Fruit fly (Drosophila melanogaster) whole organism, prepupa: ENCODE measurements around the gene pum.

Source experiments
- Blimp-1 ChIP-seq: fragments of 200-800 bp; sonication (Bioruptor generic); optimal IDR thresholded peaks from 3 replicates; lab custom pipeline; 2017; ENCODE audit warnings: missing biosample characterization, missing genetic modification characterization, mild to moderate bottlenecking, moderate library complexity, missing genetic modification reagents
- CG10631 ChIP-seq: fragments of 200-800 bp; sonication (Bioruptor generic); optimal IDR thresholded peaks from 2 replicates; lab custom pipeline; 2016; ENCODE audit warnings: missing biosample characterization, missing genetic modification characterization
- CG10669 ChIP-seq: fragments of 200-800 bp; sonication (Bioruptor generic); optimal IDR thresholded peaks from 3 replicates; lab custom pipeline; 2018; ENCODE audit warnings: missing biosample characterization, mild to moderate bottlenecking, missing genetic modification characterization, moderate library complexity
- CG11294 ChIP-seq: fragments of 200-800 bp; sonication (Bioruptor generic); IDR thresholded peaks from 2 replicates; pipeline ENCODE4 v1.3.6; 2022; ENCODE audit warnings: missing biosample characterization, missing genetic modification characterization
- CG11762 ChIP-seq: fragments of 200-800 bp; sonication (Bioruptor generic); optimal IDR thresholded peaks from 3 replicates; lab custom pipeline; 2016; ENCODE audit warnings: missing biosample characterization, missing genetic modification characterization; ENCODE audit not compliant: insufficient read depth
- CG11902 ChIP-seq: fragments of 200-800 bp; sonication (Bioruptor generic); optimal IDR thresholded peaks from 3 replicates; lab custom pipeline; 2016; ENCODE audit warnings: missing biosample characterization, missing genetic modification characterization
- CG15336 ChIP-seq: fragments of 200-800 bp; sonication (Bioruptor generic); IDR thresholded peaks from 2 replicates; pipeline ENCODE4 v1.3.6; 2022; ENCODE audit warnings: missing biosample characterization, missing genetic modification characterization
- CG1621 ChIP-seq: fragments of 200-800 bp; sonication (Bioruptor generic); optimal IDR thresholded peaks from 3 replicates; lab custom pipeline; 2018; ENCODE audit warnings: missing biosample characterization, mild to moderate bottlenecking, missing genetic modification characterization
- CG16779 ChIP-seq: fragments of 200-800 bp; sonication (Bioruptor generic); optimal IDR thresholded peaks from 3 replicates; lab custom pipeline; 2017; ENCODE audit warnings: missing biosample characterization, mild to moderate bottlenecking, missing genetic modification characterization
- CG3032 ChIP-seq: fragments of 200-800 bp; optimal IDR thresholded peaks from 2 replicates; lab custom pipeline; 2019; ENCODE audit warnings: missing biosample characterization, mild to moderate bottlenecking, missing genetic modification characterization, moderate library complexity
- CG34406 ChIP-seq: fragments of 200-800 bp; sonication (Bioruptor generic); optimal IDR thresholded peaks from 3 replicates; lab custom pipeline; 2016; ENCODE audit warnings: missing biosample characterization, missing genetic modification characterization
- CG3919 ChIP-seq: fragments of 200-800 bp; sonication (Bioruptor generic); optimal IDR thresholded peaks from 3 replicates; lab custom pipeline; 2016; ENCODE audit warnings: missing biosample characterization, missing genetic modification characterization
- CG4318 ChIP-seq: fragments of 200-800 bp; sonication (Bioruptor generic); optimal IDR thresholded peaks from 3 replicates; lab custom pipeline; 2017; ENCODE audit warnings: missing biosample characterization, mild to moderate bottlenecking, missing genetic modification characterization
- CG6163 ChIP-seq: fragments of 200-800 bp; sonication (Bioruptor generic); IDR thresholded peaks from 3 replicates; pipeline ENCODE4 v1.3.6; 2022; ENCODE audit warnings: missing biosample characterization, missing genetic modification characterization
- CG6276 ChIP-seq: fragments of 200-800 bp; sonication (Bioruptor generic); optimal IDR thresholded peaks from 2 replicates; lab custom pipeline; 2017; ENCODE audit warnings: missing biosample characterization, mild to moderate bottlenecking, missing genetic modification characterization
- CG6808 ChIP-seq: fragments of 200-800 bp; sonication (Bioruptor generic); optimal IDR thresholded peaks from 3 replicates; lab custom pipeline; 2017; ENCODE audit warnings: missing biosample characterization, missing genetic modification characterization, mild to moderate bottlenecking, moderate library complexity, missing genetic modification reagents
- CG6854 ChIP-seq: fragments of 200-800 bp; sonication (Bioruptor generic); optimal IDR thresholded peaks from 2 replicates; lab custom pipeline; 2017; ENCODE audit warnings: missing biosample characterization, mild to moderate bottlenecking, missing genetic modification characterization
- CG7368 ChIP-seq: fragments of 200-800 bp; sonication (Bioruptor generic); optimal IDR thresholded peaks from 3 replicates; lab custom pipeline; 2016; ENCODE audit warnings: missing biosample characterization, missing genetic modification characterization
- CG8119 ChIP-seq: fragments of 200-800 bp; sonication (Bioruptor generic); IDR thresholded peaks from 3 replicates; pipeline ENCODE4 v1.3.6; 2022; ENCODE audit warnings: missing biosample characterization, missing genetic modification characterization
- CG8319 ChIP-seq: fragments of 200-800 bp; sonication (Bioruptor generic); optimal IDR thresholded peaks from 3 replicates; lab custom pipeline; 2016; ENCODE audit warnings: missing biosample characterization, missing genetic modification characterization
- CG9139 ChIP-seq: fragments of 200-800 bp; sonication (Bioruptor generic); optimal IDR thresholded peaks from 3 replicates; lab custom pipeline; 2017; ENCODE audit warnings: missing biosample characterization, mild to moderate bottlenecking, missing genetic modification characterization
- Ets21C ChIP-seq: fragments of 200-800 bp; sonication (Bioruptor generic); optimal IDR thresholded peaks from 3 replicates; lab custom pipeline; 2016; ENCODE audit warnings: missing biosample characterization, missing genetic modification characterization
- Ets96B ChIP-seq: fragments of 200-800 bp; optimal IDR thresholded peaks from 2 replicates; lab custom pipeline; 2019; ENCODE audit warnings: missing biosample characterization, mild to moderate bottlenecking, missing genetic modification characterization, moderate library complexity
- Gug ChIP-seq: fragments of 200-800 bp; sonication (Bioruptor generic); IDR thresholded peaks from 2 replicates; pipeline ENCODE4 v1.3.6; 2022; ENCODE audit warnings: missing biosample characterization, missing genetic modification characterization
- Hr38 ChIP-seq: sonication (Bioruptor generic); optimal IDR thresholded peaks from 2 replicates; lab custom pipeline; 2016; ENCODE audit warnings: missing biosample characterization, missing genetic modification characterization
- Hr4 ChIP-seq: fragments of 200-800 bp; sonication (Bioruptor generic); optimal IDR thresholded peaks from 3 replicates; lab custom pipeline; 2016; ENCODE audit warnings: missing biosample characterization, missing genetic modification characterization
- Lpt ChIP-seq: fragments of 200-800 bp; sonication (Bioruptor generic); optimal IDR thresholded peaks from 3 replicates; lab custom pipeline; 2016; ENCODE audit warnings: missing biosample characterization, missing genetic modification characterization
- Met ChIP-seq: fragments of 200-800 bp; sonication (Bioruptor generic); optimal IDR thresholded peaks from 3 replicates; lab custom pipeline; 2016; ENCODE audit warnings: missing biosample characterization, missing genetic modification characterization
- OdsH ChIP-seq: fragments of 200-800 bp; sonication (Bioruptor generic); optimal IDR thresholded peaks from 3 replicates; lab custom pipeline; 2016; ENCODE audit warnings: missing biosample characterization, missing genetic modification characterization
- Smox ChIP-seq: fragments of 200-800 bp; sonication (Bioruptor generic); optimal IDR thresholded peaks from 3 replicates; lab custom pipeline; 2016; ENCODE audit warnings: missing biosample characterization, missing genetic modification characterization
- Sox102F ChIP-seq: fragments of 200-800 bp; sonication (Bioruptor generic); optimal IDR thresholded peaks from 2 replicates; lab custom pipeline; 2016; ENCODE audit warnings: missing biosample characterization, mild to moderate bottlenecking, missing genetic modification characterization
- Sox14 ChIP-seq: fragments of 200-800 bp; sonication (Bioruptor generic); optimal IDR thresholded peaks from 3 replicates; lab custom pipeline; 2016; ENCODE audit warnings: missing biosample characterization, missing genetic modification characterization
- Sox15 ChIP-seq: fragments of 200-800 bp; sonication (Bioruptor generic); optimal IDR thresholded peaks from 3 replicates; lab custom pipeline; 2016; ENCODE audit warnings: missing biosample characterization, missing genetic modification characterization
- acj6 ChIP-seq: fragments of 200-800 bp; sonication (Bioruptor generic); optimal IDR thresholded peaks from 3 replicates; lab custom pipeline; 2016; ENCODE audit warnings: missing biosample characterization, missing genetic modification characterization
- cyc ChIP-seq: fragments of 200-800 bp; sonication (Bioruptor generic); optimal IDR thresholded peaks from 3 replicates; lab custom pipeline; 2016; ENCODE audit warnings: missing biosample characterization, missing genetic modification characterization
- dac ChIP-seq: fragments of 200-800 bp; sonication (Bioruptor generic); optimal IDR thresholded peaks from 2 replicates; lab custom pipeline; 2017; ENCODE audit warnings: missing biosample characterization, mild to moderate bottlenecking, missing genetic modification characterization
- dsx ChIP-seq: fragments of 200-800 bp; optimal IDR thresholded peaks from 3 replicates; lab custom pipeline; 2019; ENCODE audit warnings: missing biosample characterization, mild to moderate bottlenecking, missing genetic modification characterization, moderate library complexity; ENCODE audit not compliant: poor library complexity, severe bottlenecking
- eg ChIP-seq: fragments of 200-800 bp; sonication (Bioruptor generic); IDR thresholded peaks from 3 replicates; pipeline ENCODE4 v1.3.6; 2022; ENCODE audit warnings: missing biosample characterization, missing genetic modification characterization
- esn ChIP-seq: fragments of 200-800 bp; sonication (Bioruptor generic); optimal IDR thresholded peaks from 2 replicates; lab custom pipeline; 2016; ENCODE audit warnings: missing biosample characterization, mild to moderate bottlenecking, missing genetic modification characterization, moderate library complexity
- fd59A ChIP-seq: fragments of 200-800 bp; sonication (Bioruptor generic); optimal IDR thresholded peaks from 2 replicates; lab custom pipeline; 2017; ENCODE audit warnings: missing biosample characterization, mild to moderate bottlenecking, missing genetic modification characterization, missing genetic modification reagents
- fd85E ChIP-seq: fragments of 200-800 bp; sonication (Bioruptor generic); optimal IDR thresholded peaks from 3 replicates; lab custom pipeline; 2016; ENCODE audit warnings: missing biosample characterization, missing genetic modification characterization
- lz ChIP-seq: fragments of 200-800 bp; sonication (Bioruptor generic); optimal IDR thresholded peaks from 3 replicates; lab custom pipeline; 2016; ENCODE audit warnings: missing biosample characterization, missing genetic modification characterization
- pdm3 ChIP-seq: fragments of 200-800 bp; sonication (Bioruptor generic); optimal IDR thresholded peaks from 3 replicates; lab custom pipeline; 2016; ENCODE audit warnings: missing biosample characterization, missing genetic modification characterization
- spab ChIP-seq: fragments of 200-800 bp; sonication (Bioruptor generic); optimal IDR thresholded peaks from 2 replicates; lab custom pipeline; 2017; ENCODE audit warnings: missing biosample characterization, mild to moderate bottlenecking, missing genetic modification characterization, missing genetic modification reagents
- svp ChIP-seq: fragments of 200-800 bp; sonication (Bioruptor generic); peaks from one replicate; lab custom pipeline; 2016; ENCODE audit warnings: missing biosample characterization, missing genetic modification characterization
- topi ChIP-seq: fragments of 200-800 bp; sonication (Bioruptor generic); optimal IDR thresholded peaks from 3 replicates; lab custom pipeline; 2016; ENCODE audit warnings: missing biosample characterization, missing genetic modification characterization

The pum gene

dm6 chr3R:9056409-9057031 lies 181.0 kb downstream of the pum start (continued):
- TF ChIP-seq Sox102F (GFP tag; lab: Kevin White, UChicago) (peak; percentile 21), Lpt (GFP tag; lab: Kevin White, UChicago) (peak; percentile 66), spab (GFP tag; lab: Kevin White, UChicago) (peak; percentile 37), Hr38 (GFP tag; lab: Kevin White, UChicago) (no peak), lz (GFP tag; lab: Kevin White, UChicago) (no peak), CG11902 (GFP tag; lab: Kevin White, UChicago) (no peak), Ets21C (GFP tag; lab: Kevin White, UChicago) (no peak), CG34406 (GFP tag; lab: Kevin White, UChicago) (no peak), dac (GFP tag; lab: Kevin White, UChicago) (no peak), CG7368 (GFP tag; lab: Kevin White, UChicago) (peak; percentile 15), Hr4 (no peak), dsx (GFP tag; lab: Kevin White, UChicago) (peak; percentile 67), svp (peak; percentile 92), CG8319 (GFP tag; lab: Kevin White, UChicago) (no peak), CG8119 (no peak), topi (no peak), Met (GFP tag; lab: Kevin White, UChicago) (peak; percentile 13), CG15336 (GFP tag; lab: Robert Waterston, UW) (no peak), Sox15 (GFP tag; lab: Kevin White, UChicago) (no peak), CG11762 (no peak), CG3919 (peak; percentile 35), CG6854 (GFP tag; lab: Kevin White, UChicago) (peak; percentile 70), fd85E (GFP tag; lab: Kevin White, UChicago) (peak; percentile 11), CG4318 (GFP tag; lab: Kevin White, UChicago) (no peak), Ets96B (tag; lab: Kevin White, UChicago) (peak; percentile 60), acj6 (no peak), CG10631 (no peak), Smox (GFP tag; lab: Kevin White, UChicago) (no peak), CG6276 (GFP tag; lab: Kevin White, UChicago) (peak; percentile 68)

dm6 chr3R:9055119-9056105 lies 182.1 kb downstream of the pum start:
- TF ChIP-seq CG6163 (GFP tag; lab: Robert Waterston, UW), result no peak
- TF ChIP-seq CG1621 (tag; lab: Kevin White, UChicago), result peak; percentile 54
- TF ChIP-seq Ets21C (GFP tag; lab: Kevin White, UChicago), result peak; percentile 76
- peak; percentile 91 for TF ChIP-seq OdsH
- peak; percentile 90 for TF ChIP-seq CG3919
- TF ChIP-seq CG6276 (GFP tag; lab: Kevin White, UChicago), result peak; percentile 89
- TF ChIP-seq Sox102F (GFP tag; lab: Kevin White, UChicago), result peak; percentile 90
- peak; percentile 84 for TF ChIP-seq Sox14 (GFP tag; lab: Kevin White, UChicago)
- TF ChIP-seq Gug (GFP tag; lab: Robert Waterston, UW), result no peak
- TF ChIP-seq Met (GFP tag; lab: Kevin White, UChicago), result peak; percentile 93
- peak; percentile 85 for TF ChIP-seq CG9139
- TF ChIP-seq CG8319 (GFP tag; lab: Kevin White, UChicago), result peak; percentile 68
- no peak for TF ChIP-seq eg (GFP tag; lab: Robert Waterston, UW)
- TF ChIP-seq cyc (GFP tag; lab: Kevin White, UChicago), result peak; percentile 90
- TF ChIP-seq CG10669 (GFP tag; lab: Kevin White, UChicago), result peak; percentile 86
- peak; percentile 93 for TF ChIP-seq dsx (GFP tag; lab: Kevin White, UChicago)
- TF ChIP-seq esn, result peak; percentile 94
- TF ChIP-seq CG3032 (tag; lab: Kevin White, UChicago), result peak; percentile 90
- peak; percentile 90 for TF ChIP-seq CG34406 (GFP tag; lab: Kevin White, UChicago)
- TF ChIP-seq CG11294, result no peak
- TF ChIP-seq Blimp-1 (GFP tag; lab: Kevin White, UChicago), result peak; percentile 72
- peak; percentile 89 for TF ChIP-seq CG6808 (GFP tag; lab: Kevin White, UChicago)
- peak; percentile 81 for TF ChIP-seq CG11902 (GFP tag; lab: Kevin White, UChicago)
- TF ChIP-seq pdm3 (GFP tag; lab: Kevin White, UChicago), result peak; percentile 87
- TF ChIP-seq fd59A (GFP tag; lab: Kevin White, UChicago), result peak; percentile 70
- peak; percentile 90 for TF ChIP-seq lz (GFP tag; lab: Kevin White, UChicago)
- peak; percentile 78 for TF ChIP-seq CG16779 (tag; lab: Kevin White, UChicago)
- peak; percentile 80 for TF ChIP-seq CG11762
- peak; percentile 94 for TF ChIP-seq svp
